Worm (Caenorhabditis elegans): Measurements from ENCODE around the gene ogt-1.
A peak's percentile ranks its signal among the peaks of the same experiment; 100 is the strongest.

Gene ogt-1

DNA sequence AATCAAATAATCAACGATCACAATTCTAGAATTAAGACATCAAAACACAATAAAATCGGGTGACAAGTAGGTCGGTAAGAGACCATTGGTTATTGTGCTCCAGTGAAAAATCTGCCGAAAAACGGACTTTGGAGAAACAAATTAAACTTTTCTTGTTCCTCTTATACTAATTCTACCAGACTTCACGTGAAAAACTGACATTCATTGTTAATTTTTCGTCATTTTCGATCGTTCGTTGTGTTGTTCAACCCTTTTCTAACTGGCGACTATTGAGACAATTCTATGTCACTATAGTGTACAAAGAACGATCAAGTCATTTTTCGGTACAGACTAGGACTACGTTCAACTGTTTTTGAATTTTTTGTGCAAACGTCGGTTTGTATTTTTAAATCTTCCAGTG, 33.1 kb downstream of the ogt-1 start (continued):
- TF ChIP-seq mxl-2 (GFP tag; conservative IDR thresholded peaks at IDR 0.05) (peak; percentile 96), aha-1 (tag) (no peak), madf-5 (GFP tag; IDR thresholded peaks at IDR 0.05) (no peak), daf-16 (GFP tag; optimal IDR thresholded peaks at IDR 0.05) (no peak), daf-16 (tag; optimal IDR thresholded peaks at IDR 0.05) (peak; percentile 61), nhr-10 (tag; optimal IDR thresholded peaks at IDR 0.05) (peak; percentile 33), tra-1 (GFP tag; IDR thresholded peaks at IDR 0.05) (no peak), dmd-6 (GFP tag; IDR thresholded peaks at IDR 0.05) (peak; percentile 55; the same call in 1 of the 2 replicates), spr-3 (GFP tag; optimal IDR thresholded peaks at IDR 0.05) (no peak), zfp-3 (GFP tag; conservative IDR thresholded peaks at IDR 0.05) (no peak), ama-1 (optimal IDR thresholded peaks at IDR 0.05) (peak; percentile 59), T26A8.4 (GFP tag; IDR thresholded peaks at IDR 0.05) (no peak), ZK546.5 (tag; optimal IDR thresholded peaks at IDR 0.05) (no peak)

ce11 chrIII:7116615-7117252, 36.9 kb downstream of the ogt-1 start:
- TF ChIP-seq dpl-1 (GFP tag; optimal IDR thresholded peaks at IDR 0.05) = peak; percentile 47
- TF ChIP-seq F37D6.2 (tag; optimal IDR thresholded peaks at IDR 0.05) = no peak
- peak; percentile 31 for TF ChIP-seq nhr-77 (tag; optimal IDR thresholded peaks at IDR 0.05)
- TF ChIP-seq tra-1 (GFP tag; IDR thresholded peaks at IDR 0.05) = peak; percentile 46; the same call in 1 of the 2 replicates
- TF ChIP-seq F49E8.2 (tag; optimal IDR thresholded peaks at IDR 0.05; ENCODE audit: borderline replicate concordance) = no peak
- no peak for TF ChIP-seq hif-1 (tag; optimal IDR thresholded peaks at IDR 0.05)
- TF ChIP-seq nhr-48 (tag; optimal IDR thresholded peaks at IDR 0.05) = peak; percentile 33
- no peak for TF ChIP-seq gei-8 (GFP tag; optimal IDR thresholded peaks at IDR 0.05)
- no peak for TF ChIP-seq zip-11 (GFP tag; IDR thresholded peaks at IDR 0.05)
- TF ChIP-seq hmg-1.1 (GFP tag; IDR thresholded peaks at IDR 0.05) = peak; percentile 61
- TF ChIP-seq lin-1 (GFP tag; IDR thresholded peaks at IDR 0.05) = 0 out of 2 replicates have a peak, but pooled peaks have one; percentile 26
- no peak for TF ChIP-seq ceh-62 (tag; optimal IDR thresholded peaks at IDR 0.05)
- TF ChIP-seq ceh-32 (tag; optimal IDR thresholded peaks at IDR 0.05; ENCODE audit: poor library complexity) = no peak
- TF ChIP-seq lin-13 (GFP tag; optimal IDR thresholded peaks at IDR 0.05) = peak; percentile 4
- peak; percentile 77 for TF ChIP-seq dmd-6 (GFP tag; IDR thresholded peaks at IDR 0.05)
- TF ChIP-seq arid-1 (GFP tag; conservative IDR thresholded peaks at IDR 0.05) = 0 out of 2 replicates have a peak, but pooled peaks have one; percentile 28
- TF ChIP-seq madf-5 (GFP tag; IDR thresholded peaks at IDR 0.05) = no peak
- TF ChIP-seq zfp-3 (GFP tag; conservative IDR thresholded peaks at IDR 0.05) = 0 out of 2 replicates have a peak, but pooled peaks have one; percentile 13
- TF ChIP-seq fkh-10 (GFP tag; optimal IDR thresholded peaks at IDR 0.05) = no peak
- TF ChIP-seq ZK337.2 (GFP tag; IDR thresholded peaks at IDR 0.05) = no peak
- no peak for TF ChIP-seq daf-16 (GFP tag; optimal IDR thresholded peaks at IDR 0.05)
- TF ChIP-seq daf-16 (tag; optimal IDR thresholded peaks at IDR 0.05) = peak; percentile 67
- TF ChIP-seq skn-1 (tag; optimal IDR thresholded peaks at IDR 0.05) = no peak
- no peak for TF ChIP-seq attf-4 (tag; optimal IDR thresholded peaks at IDR 0.05)
- TF ChIP-seq mdl-1 (tag; optimal IDR thresholded peaks at IDR 0.05) = peak; percentile 46 to 71
- peak; percentile 9 for TF ChIP-seq nhr-11 (tag; optimal IDR thresholded peaks at IDR 0.05)
- TF ChIP-seq ama-1 (optimal IDR thresholded peaks at IDR 0.05) = no peak
- peak; percentile 87 for TF ChIP-seq nhr-28 (tag; optimal IDR thresholded peaks at IDR 0.05)
- TF ChIP-seq mes-2 (tag; optimal IDR thresholded peaks at IDR 0.05; ENCODE audit: poor library complexity, severe bottlenecking) = peak; percentile 52
- peak; percentile 22 for TF ChIP-seq lin-38 (GFP tag; IDR thresholded peaks at IDR 0.05)
- no peak for TF ChIP-seq sdz-12 (GFP tag; optimal IDR thresholded peaks at IDR 0.05)
- TF ChIP-seq pqm-1 (tag; optimal IDR thresholded peaks at IDR 0.05) = peak; percentile 69
- TF ChIP-seq dmd-8 (GFP tag; IDR thresholded peaks at IDR 0.05) = no peak
- TF ChIP-seq aly-2 (tag; optimal IDR thresholded peaks at IDR 0.05) = no peak
- no peak for TF ChIP-seq nhr-41 (GFP tag; IDR thresholded peaks at IDR 0.05)
- TF ChIP-seq mep-1 (tag; optimal IDR thresholded peaks at IDR 0.05) = peak; percentile 79
- TF ChIP-seq nhr-6 (tag; optimal IDR thresholded peaks at IDR 0.05) = peak; percentile 17
- TF ChIP-seq aha-1 (tag) = peak; percentile 91
- TF ChIP-seq snpc-4 (tag; optimal IDR thresholded peaks at IDR 0.05) = no peak
- TF ChIP-seq fos-1 (tag; optimal IDR thresholded peaks at IDR 0.05) = no peak
- TF ChIP-seq nhr-237 (tag; optimal IDR thresholded peaks at IDR 0.05) = no peak
- TF ChIP-seq lir-3 (tag; optimal IDR thresholded peaks at IDR 0.05) = no peak
- TF ChIP-seq hlh-11 (tag; optimal IDR thresholded peaks at IDR 0.05) = peak; percentile 81
- TF ChIP-seq lin-15B (tag; optimal IDR thresholded peaks at IDR 0.05) = no peak
